Worm (Caenorhabditis elegans) whole organism, L4/young adult: ENCODE data around the gene lips-6.

Experiments used
- W03F9.2 ChIP-seq: fragments of 150-350 bp; optimal IDR thresholded peaks from 2 replicates; lab custom pipeline; 2014; ENCODE audit warnings: missing biosample characterization, missing genetic modification characterization
- dao-5 ChIP-seq: sonication (generic microtip); optimal IDR thresholded peaks from 2 replicates; lab custom pipeline; 2016; ENCODE audit warnings: missing genotype, missing genetic modification characterization, moderate library complexity, missing compliant biosample characterization

DNA sequence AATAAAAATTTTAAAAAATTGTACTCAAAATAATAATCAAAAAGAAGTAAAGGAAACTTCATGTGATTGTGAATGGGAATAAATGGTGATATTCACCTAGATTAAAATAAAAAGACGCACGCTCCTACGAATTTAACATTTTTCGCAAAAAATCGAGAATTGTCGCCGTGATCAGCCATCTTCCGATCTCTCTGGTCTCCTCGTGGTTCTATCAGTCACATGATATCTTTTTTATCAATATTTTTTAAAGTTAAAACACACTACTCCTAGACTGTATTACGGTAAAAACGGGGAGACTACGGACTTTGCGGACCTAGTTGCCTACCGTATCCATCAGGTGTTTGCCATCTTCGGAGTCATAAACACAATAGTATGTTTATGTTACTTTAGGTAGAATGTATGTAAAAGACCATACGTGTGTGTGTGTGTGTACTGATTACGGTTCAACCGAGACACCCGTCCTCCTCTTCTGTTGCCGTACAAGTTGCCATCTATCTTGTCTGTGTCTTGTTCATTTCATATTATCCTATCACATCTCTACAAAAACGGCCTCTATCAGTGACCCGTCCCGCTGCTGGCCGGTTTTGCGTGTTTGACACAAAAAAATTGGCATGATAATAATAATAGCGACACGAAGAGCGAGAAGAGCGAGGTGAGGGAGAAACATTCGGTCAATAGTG lies 31.2 kb upstream of the lips-6 start, which contains the start of gene T12G3.2:
- TF ChIP-seq W03F9.2 (tag; lab: Kevin White, UChicago): no peak
- TF ChIP-seq dao-5 (tag; lab: Kevin White, UChicago): no peak
